Fruit fly (Drosophila melanogaster) whole organism, prepupa: ENCODE data around the gene CG10877.

Experiments
- Blimp-1 ChIP-seq: fragments of 200-800 bp; sonication (Bioruptor generic); optimal IDR thresholded peaks from 3 replicates; lab custom pipeline; 2017; ENCODE audit warnings: missing biosample characterization, missing genetic modification characterization, mild to moderate bottlenecking, moderate library complexity, missing genetic modification reagents
- CG16779 ChIP-seq: fragments of 200-800 bp; sonication (Bioruptor generic); optimal IDR thresholded peaks from 3 replicates; lab custom pipeline; 2017; ENCODE audit warnings: missing biosample characterization, mild to moderate bottlenecking, missing genetic modification characterization
- CG3032 ChIP-seq: fragments of 200-800 bp; optimal IDR thresholded peaks from 2 replicates; lab custom pipeline; 2019; ENCODE audit warnings: missing biosample characterization, mild to moderate bottlenecking, missing genetic modification characterization, moderate library complexity
- Ets21C ChIP-seq: fragments of 200-800 bp; sonication (Bioruptor generic); optimal IDR thresholded peaks from 3 replicates; lab custom pipeline; 2016; ENCODE audit warnings: missing biosample characterization, missing genetic modification characterization
- OdsH ChIP-seq: fragments of 200-800 bp; sonication (Bioruptor generic); optimal IDR thresholded peaks from 3 replicates; lab custom pipeline; 2016; ENCODE audit warnings: missing biosample characterization, missing genetic modification characterization
- achi ChIP-seq: fragments of 200-800 bp; sonication (Bioruptor generic); optimal IDR thresholded peaks from 3 replicates; lab custom pipeline; 2016; ENCODE audit warnings: missing biosample characterization, missing genetic modification characterization
- fkh ChIP-seq: fragments of 200-800 bp; sonication (Bioruptor generic); optimal IDR thresholded peaks from 3 replicates; lab custom pipeline; 2017; ENCODE audit warnings: missing biosample characterization, mild to moderate bottlenecking, missing genetic modification characterization, moderate library complexity
- salr ChIP-seq, 2 experiments: fragments of 200-800 bp; sonication (Bioruptor generic); optimal IDR thresholded peaks; 3 replicates each; lab custom pipeline; 2016 to 2018; ENCODE audit warnings: missing biosample characterization in 2 of 2, missing genetic modification characterization in 2 of 2, mild to moderate bottlenecking in 1 of 2
- topi ChIP-seq: fragments of 200-800 bp; sonication (Bioruptor generic); optimal IDR thresholded peaks from 3 replicates; lab custom pipeline; 2016; ENCODE audit warnings: missing biosample characterization, missing genetic modification characterization

dm6 chr3R:20557114-20557414 lies 6.8 kb downstream of the CG10877 start:
- TF ChIP-seq Blimp-1 (no peak), Ets21C (GFP tag; lab: Kevin White, UChicago) (no peak), topi (GFP tag; lab: Kevin White, UChicago) (no peak), OdsH (GFP tag; lab: Kevin White, UChicago) (no peak), fkh (no peak), salr (GFP tag; optimal IDR thresholded peaks at IDR 0.05; lab: Kevin White, UChicago) (no peak), achi (GFP tag; lab: Kevin White, UChicago) (no peak), CG3032 (tag; lab: Kevin White, UChicago) (no peak), CG16779 (tag; lab: Kevin White, UChicago) (no peak)
